Worm (Caenorhabditis elegans): ENCODE data around the gene mrps-23.

mrps-23 gene

DNA sequence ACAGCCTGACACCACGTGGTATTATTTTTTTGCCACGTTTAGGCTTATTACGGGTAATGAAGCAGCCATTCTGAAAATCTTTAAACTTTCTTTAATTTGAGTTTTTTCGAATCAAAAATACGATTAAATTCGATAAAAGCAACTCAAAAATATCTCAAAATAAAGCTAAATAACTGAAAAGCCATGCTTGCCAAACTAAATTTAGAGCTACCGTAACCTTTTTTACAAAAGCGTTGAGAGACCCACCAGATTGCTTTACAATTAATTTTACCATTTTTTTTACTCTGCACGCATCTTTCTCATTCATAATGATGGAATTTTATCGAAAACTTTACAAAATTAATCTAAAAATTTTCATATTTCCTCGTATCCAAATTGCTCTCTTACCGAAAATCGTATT is 35.4 kb downstream of the mrps-23 start:
- no peak for TF ChIP-seq ztf-23 (GFP tag; IDR thresholded peaks at IDR 0.05)
- TF ChIP-seq ztf-29 (GFP tag; IDR thresholded peaks at IDR 0.05): no peak
- no peak for TF ChIP-seq cog-1 (tag; optimal IDR thresholded peaks at IDR 0.05)
- TF ChIP-seq tab-1 (GFP tag; IDR thresholded peaks at IDR 0.05): no peak
- no peak for TF ChIP-seq ref-1 (GFP tag; conservative IDR thresholded peaks at IDR 0.05)
- TF ChIP-seq klf-2 (GFP tag; conservative IDR thresholded peaks at IDR 0.05): no peak
- TF ChIP-seq T22C8.4 (GFP tag; IDR thresholded peaks at IDR 0.05): no peak

- TF ChIP-seq ztf-23 (GFP tag; IDR thresholded peaks at IDR 0.05) (no peak), med-1 (GFP tag; optimal IDR thresholded peaks at IDR 0.05; ENCODE audit: insufficient read depth) (no peak), klf-2 (GFP tag; conservative IDR thresholded peaks at IDR 0.05) (no peak), ztf-29 (GFP tag; IDR thresholded peaks at IDR 0.05) (no peak)
Measured at ce11 chrIII:9487454-9487853, 36.0 kb downstream of the mrps-23 start.

- TF ChIP-seq med-1 (GFP tag; optimal IDR thresholded peaks at IDR 0.05; ENCODE audit: insufficient read depth): no peak
- TF ChIP-seq ref-1 (GFP tag; conservative IDR thresholded peaks at IDR 0.05): no peak
- TF ChIP-seq klf-2 (GFP tag; conservative IDR thresholded peaks at IDR 0.05): no peak
- no peak for TF ChIP-seq tab-1 (GFP tag; IDR thresholded peaks at IDR 0.05)
- no peak for TF ChIP-seq ztf-23 (GFP tag; IDR thresholded peaks at IDR 0.05)
- TF ChIP-seq flt-1 (GFP tag; IDR thresholded peaks at IDR 0.05): no peak
- TF ChIP-seq T22C8.4 (GFP tag; IDR thresholded peaks at IDR 0.05): no peak
- TF ChIP-seq cog-1 (tag; optimal IDR thresholded peaks at IDR 0.05): no peak
- no peak for TF ChIP-seq ztf-29 (GFP tag; IDR thresholded peaks at IDR 0.05)
Measured at ce11 chrIII:9485373-9485772, 38.1 kb downstream of the mrps-23 start, which contains the start of gene bre-3. Gene bre-3, minus strand, starts transcription at chrIII:9485473.

DNA sequence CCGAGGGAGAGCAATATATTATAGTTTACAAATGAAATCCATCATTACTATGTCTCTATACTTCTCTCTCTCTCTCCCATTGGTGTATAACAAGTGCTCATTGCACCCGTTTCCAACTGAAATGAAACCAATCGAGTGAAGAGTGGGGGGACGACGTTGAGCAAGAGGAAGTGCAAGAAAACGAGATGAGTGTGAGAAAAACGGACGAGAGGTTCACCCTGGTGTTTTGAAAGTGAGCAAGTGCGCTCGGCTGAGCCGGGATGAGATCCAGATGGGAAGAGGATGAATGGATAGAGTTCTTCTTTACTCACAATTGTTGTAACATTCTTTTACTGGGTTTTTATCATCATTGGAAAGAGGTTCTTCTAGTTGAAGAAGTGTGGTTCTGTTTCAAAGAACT is 39.8 kb downstream of the mrps-23 start:
- no peak for TF ChIP-seq ztf-29 (GFP tag; IDR thresholded peaks at IDR 0.05)
- TF ChIP-seq med-1 (GFP tag; optimal IDR thresholded peaks at IDR 0.05; ENCODE audit: insufficient read depth): no peak
- no peak for TF ChIP-seq ztf-23 (GFP tag; IDR thresholded peaks at IDR 0.05)
- no peak for TF ChIP-seq cog-1 (tag; optimal IDR thresholded peaks at IDR 0.05)
- no peak for TF ChIP-seq ref-1 (GFP tag; conservative IDR thresholded peaks at IDR 0.05)

DNA sequence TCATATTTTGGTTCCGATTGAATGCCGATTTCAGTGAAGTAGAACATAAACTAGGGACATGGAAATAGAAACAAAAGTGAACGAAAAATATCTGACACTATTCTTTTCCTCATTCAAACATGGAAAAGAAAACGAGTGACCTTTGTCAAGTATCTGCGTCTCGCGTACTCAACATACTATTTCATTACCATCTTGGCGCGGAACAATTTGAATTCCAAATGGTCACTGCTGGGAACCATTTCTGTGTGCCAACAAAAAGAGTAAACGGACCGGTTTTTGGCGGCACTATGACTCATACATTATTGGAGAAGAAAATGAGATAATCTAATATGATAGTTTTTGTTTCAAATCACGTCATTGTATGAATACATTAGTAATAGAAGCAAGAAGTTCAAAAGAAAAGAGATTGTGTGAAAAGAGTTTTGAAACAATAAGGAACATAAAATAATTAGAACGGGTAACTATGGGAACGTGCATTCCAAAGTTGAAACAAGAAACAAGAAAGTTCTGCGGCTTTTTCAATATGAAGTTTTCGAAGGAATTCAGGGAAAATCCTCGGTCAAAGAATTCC is 41.0 kb downstream of the mrps-23 start:
- no peak for TF ChIP-seq cog-1 (tag; optimal IDR thresholded peaks at IDR 0.05)
- TF ChIP-seq flt-1 (GFP tag; IDR thresholded peaks at IDR 0.05): no peak
- TF ChIP-seq med-1 (GFP tag; optimal IDR thresholded peaks at IDR 0.05; ENCODE audit: insufficient read depth): no peak
- no peak for TF ChIP-seq ztf-29 (GFP tag; IDR thresholded peaks at IDR 0.05)
- TF ChIP-seq T22C8.4 (GFP tag; IDR thresholded peaks at IDR 0.05): no peak

DNA sequence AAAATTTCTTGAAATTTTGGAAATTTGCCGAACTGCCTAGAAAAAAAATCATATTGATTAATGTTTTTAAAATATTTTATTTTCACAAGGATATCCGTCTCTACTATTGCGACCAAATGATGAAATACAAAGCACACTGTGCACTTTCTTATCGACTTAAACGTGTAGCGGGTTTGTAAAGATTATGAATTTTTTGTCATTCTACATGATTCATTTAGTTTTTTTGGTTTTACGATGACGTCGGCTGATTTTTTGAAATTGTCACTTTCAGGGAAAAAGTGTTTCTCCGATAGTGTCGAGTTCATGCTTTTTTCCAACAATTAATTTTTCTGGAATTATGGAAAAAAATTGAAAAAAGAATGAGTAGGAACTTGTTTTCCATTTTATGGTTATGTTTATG is 46.9 kb downstream of the mrps-23 start:
- TF ChIP-seq flt-1 (GFP tag; IDR thresholded peaks at IDR 0.05): no peak
- TF ChIP-seq ref-1 (GFP tag; conservative IDR thresholded peaks at IDR 0.05): no peak
- no peak for TF ChIP-seq cog-1 (tag; optimal IDR thresholded peaks at IDR 0.05)
- no peak for TF ChIP-seq ztf-29 (GFP tag; IDR thresholded peaks at IDR 0.05)
- no peak for TF ChIP-seq klf-2 (GFP tag; conservative IDR thresholded peaks at IDR 0.05)
- no peak for TF ChIP-seq tab-1 (GFP tag; IDR thresholded peaks at IDR 0.05)
- TF ChIP-seq ztf-23 (GFP tag; IDR thresholded peaks at IDR 0.05): no peak
- no peak for TF ChIP-seq med-1 (GFP tag; optimal IDR thresholded peaks at IDR 0.05; ENCODE audit: insufficient read depth)
- TF ChIP-seq T22C8.4 (GFP tag; IDR thresholded peaks at IDR 0.05): no peak

DNA sequence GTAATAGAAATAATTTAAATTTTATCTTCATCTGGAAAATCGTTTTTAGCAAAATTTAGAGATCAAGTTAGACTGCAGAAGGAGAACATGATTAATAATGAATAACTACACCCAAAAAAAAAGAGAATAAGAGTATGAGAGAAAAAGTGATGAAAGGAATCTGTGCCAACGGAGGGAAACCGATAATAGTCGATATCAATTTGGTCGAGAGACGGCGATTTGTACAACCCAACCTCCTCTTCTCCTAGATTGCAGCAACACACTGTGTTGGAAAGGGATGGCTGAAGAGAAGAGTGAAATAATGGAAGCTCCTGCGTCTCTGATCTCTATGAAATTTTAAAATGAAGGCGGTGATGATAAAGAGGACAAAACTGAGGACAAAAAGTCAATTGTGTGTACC is 49.0 kb downstream of the mrps-23 start:
- TF ChIP-seq cog-1 (tag; optimal IDR thresholded peaks at IDR 0.05) (no peak), ztf-23 (GFP tag; IDR thresholded peaks at IDR 0.05) (no peak), med-1 (GFP tag; optimal IDR thresholded peaks at IDR 0.05; ENCODE audit: insufficient read depth) (no peak), flt-1 (GFP tag; IDR thresholded peaks at IDR 0.05) (no peak), T22C8.4 (GFP tag; IDR thresholded peaks at IDR 0.05) (no peak), klf-2 (GFP tag; conservative IDR thresholded peaks at IDR 0.05) (no peak), ztf-29 (GFP tag; IDR thresholded peaks at IDR 0.05) (no peak), tab-1 (GFP tag; IDR thresholded peaks at IDR 0.05) (no peak), ref-1 (GFP tag; conservative IDR thresholded peaks at IDR 0.05) (no peak)

All from whole organism, midembryonic.